Fruit fly (Drosophila melanogaster) whole organism, embryonic: Measurements from ENCODE around the gene rt.

Source experiments
- B-H2 ChIP-seq: fragments of 200-800 bp; sonication (Bioruptor generic); optimal IDR thresholded peaks from 2 replicates; lab custom pipeline; 2018; ENCODE audit warnings: missing biosample characterization, mild to moderate bottlenecking, missing genetic modification characterization
- CG10267 ChIP-seq: fragments of 200-800 bp; sonication (Bioruptor generic); optimal IDR thresholded peaks from 2 replicates; lab custom pipeline; 2018; ENCODE audit warnings: missing biosample characterization, mild to moderate bottlenecking, missing genetic modification characterization, moderate library complexity
- CG12769 ChIP-seq: fragments of 200-800 bp; sonication (Bioruptor generic); optimal IDR thresholded peaks from 2 replicates; lab custom pipeline; 2019; ENCODE audit warnings: missing biosample characterization, mild to moderate bottlenecking, missing genetic modification characterization, moderate library complexity
- CG12942 ChIP-seq: fragments of 200-800 bp; sonication (Bioruptor generic); optimal IDR thresholded peaks from 3 replicates; lab custom pipeline; 2016; ENCODE audit warnings: missing biosample characterization, missing genetic modification characterization
- CG13624 ChIP-seq: fragments of 200-800 bp; sonication (Bioruptor generic); optimal IDR thresholded peaks from 2 replicates; lab custom pipeline; 2016; ENCODE audit warnings: missing biosample characterization, missing genetic modification characterization
- CG14710 ChIP-seq: fragments of 200-800 bp; sonication (Bioruptor generic); optimal IDR thresholded peaks from 3 replicates; lab custom pipeline; 2019; ENCODE audit warnings: missing biosample characterization, mild to moderate bottlenecking, missing genetic modification characterization, moderate library complexity
- CG14860 ChIP-seq: fragments of 200-800 bp; sonication (Bioruptor generic); IDR thresholded peaks from 3 replicates; pipeline ENCODE4 v1.3.6; 2022; ENCODE audit warnings: missing biosample characterization, missing genetic modification characterization; ENCODE audit not compliant: partially characterized antibody
- CG15514 ChIP-seq: fragments of 200-800 bp; sonication (Bioruptor generic); optimal IDR thresholded peaks from 3 replicates; lab custom pipeline; 2017; ENCODE audit warnings: missing biosample characterization, missing genetic modification characterization, mild to moderate bottlenecking, moderate library complexity, missing genetic modification reagents
- CG15696 ChIP-seq: fragments of 200-800 bp; sonication (Bioruptor generic); optimal IDR thresholded peaks from 2 replicates; lab custom pipeline; 2019; ENCODE audit warnings: missing biosample characterization, mild to moderate bottlenecking, missing genetic modification characterization, moderate library complexity
- CG17568 ChIP-seq: fragments of 200-800 bp; sonication (Bioruptor generic); optimal IDR thresholded peaks from 2 replicates; lab custom pipeline; 2018; ENCODE audit warnings: missing biosample characterization, mild to moderate bottlenecking, missing genetic modification characterization, moderate library complexity
- CG17612 ChIP-seq: fragments of 200-800 bp; sonication (Bioruptor generic); IDR thresholded peaks from 2 replicates; pipeline ENCODE4 v1.3.6; 2022; ENCODE audit warnings: missing biosample characterization, missing genetic modification characterization
- CG18262 ChIP-seq: fragments of 200-800 bp; optimal IDR thresholded peaks from 3 replicates; lab custom pipeline; 2019; ENCODE audit warnings: missing biosample characterization, mild to moderate bottlenecking, missing genetic modification characterization, moderate library complexity
- CG2116 ChIP-seq: fragments of 200-800 bp; sonication (Bioruptor generic); optimal IDR thresholded peaks from 3 replicates; lab custom pipeline; 2018; ENCODE audit warnings: missing biosample characterization, mild to moderate bottlenecking, missing genetic modification characterization
- CG2120 ChIP-seq: fragments of 200-800 bp; sonication (Bioruptor generic); optimal IDR thresholded peaks from 3 replicates; lab custom pipeline; 2016; ENCODE audit warnings: missing biosample characterization, missing genetic modification characterization
- CG2712 ChIP-seq: fragments of 200-800 bp; optimal IDR thresholded peaks from 3 replicates; lab custom pipeline; 2019; ENCODE audit warnings: missing biosample characterization, mild to moderate bottlenecking, missing genetic modification characterization, moderate library complexity
- CG4820 ChIP-seq: fragments of 200-800 bp; sonication (Bioruptor generic); optimal IDR thresholded peaks from 3 replicates; lab custom pipeline; 2016; ENCODE audit warnings: missing biosample characterization, missing genetic modification characterization
- CG7839 ChIP-seq: fragments of 200-800 bp; sonication (Bioruptor generic); optimal IDR thresholded peaks from 3 replicates; lab custom pipeline; 2018; ENCODE audit warnings: missing biosample characterization, mild to moderate bottlenecking, missing genetic modification characterization, moderate library complexity
- CG9215 ChIP-seq: fragments of 200-800 bp; sonication (Bioruptor generic); IDR thresholded peaks from 2 replicates; pipeline ENCODE4 v1.3.6; 2022; ENCODE audit warnings: missing biosample characterization, missing genetic modification characterization
- CG9932 ChIP-seq: fragments of 200-800 bp; sonication (Bioruptor generic); IDR thresholded peaks from 2 replicates; pipeline ENCODE4 v1.3.6; 2022; ENCODE audit warnings: missing biosample characterization, missing genetic modification characterization
- CkIIα-i1 ChIP-seq: fragments of 200-800 bp; sonication (Bioruptor generic); IDR thresholded peaks from 2 replicates; pipeline ENCODE4 v1.3.6; 2022; ENCODE audit warnings: missing biosample characterization, missing genetic modification characterization
- Dip3 ChIP-seq: fragments of 200-800 bp; sonication (Bioruptor generic); optimal IDR thresholded peaks from 3 replicates; lab custom pipeline; 2016; ENCODE audit warnings: missing biosample characterization, missing genetic modification characterization
- Ets97D ChIP-seq: fragments of 200-800 bp; sonication (Bioruptor generic); optimal IDR thresholded peaks from 3 replicates; lab custom pipeline; 2016; ENCODE audit warnings: missing biosample characterization, missing genetic modification characterization
- H15 ChIP-seq: fragments of 200-800 bp; sonication (Bioruptor generic); IDR thresholded peaks from 3 replicates; pipeline ENCODE4 v1.3.6; 2022; ENCODE audit warnings: missing biosample characterization, missing genetic modification characterization
- HLH4C ChIP-seq: fragments of 200-800 bp; sonication (Bioruptor generic); IDR thresholded peaks from 3 replicates; pipeline ENCODE4 v1.3.6; 2022; ENCODE audit warnings: missing biosample characterization, missing genetic modification characterization; ENCODE audit not compliant: partially characterized antibody
- Hr3 ChIP-seq: fragments of 200-800 bp; sonication (Bioruptor generic); optimal IDR thresholded peaks from 3 replicates; lab custom pipeline; 2016; ENCODE audit warnings: missing biosample characterization, missing genetic modification characterization
- Lpt ChIP-seq: fragments of >200 bp; optimal IDR thresholded peaks from 2 replicates; lab custom pipeline; 2018; ENCODE audit warnings: missing biosample characterization, missing genetic modification characterization
- Mes4 ChIP-seq: fragments of 200-800 bp; sonication (Bioruptor generic); optimal IDR thresholded peaks from 2 replicates; lab custom pipeline; 2016; ENCODE audit warnings: missing biosample characterization, missing genetic modification characterization
- Mrtf ChIP-seq: fragments of 200-800 bp; sonication (Bioruptor generic); IDR thresholded peaks from 3 replicates; pipeline ENCODE4 v1.3.6; 2022; ENCODE audit warnings: missing biosample characterization, missing genetic modification characterization
- Oli ChIP-seq: fragments of 200-800 bp; sonication (Bioruptor generic); optimal IDR thresholded peaks from 2 replicates; lab custom pipeline; 2018; ENCODE audit warnings: missing biosample characterization, mild to moderate bottlenecking, missing genetic modification characterization, moderate library complexity
- Optix ChIP-seq: fragments of 200-800 bp; sonication (Bioruptor generic); IDR thresholded peaks from 3 replicates; pipeline ENCODE4 v1.3.6; 2022; ENCODE audit warnings: missing biosample characterization, missing genetic modification characterization
- Pdp1 ChIP-seq, 2 experiments: fragments of 200-800 bp; sonication (Bioruptor generic); optimal IDR thresholded peaks; 3 replicates each; lab custom pipeline; 2016; ENCODE audit warnings: missing biosample characterization in 2 of 2, missing genetic modification characterization in 2 of 2, mild to moderate bottlenecking in 1 of 2, moderate library complexity in 1 of 2
- Six4 ChIP-seq: fragments of 200-800 bp; sonication (Bioruptor generic); optimal IDR thresholded peaks from 2 replicates; lab custom pipeline; 2016; ENCODE audit warnings: missing biosample characterization, missing genetic modification characterization
- Sry-β ChIP-seq: fragments of 200-800 bp; sonication (Bioruptor generic); optimal IDR thresholded peaks from 2 replicates; lab custom pipeline; 2018; ENCODE audit warnings: missing biosample characterization, mild to moderate bottlenecking, missing genetic modification characterization, moderate library complexity
- Sry-δ ChIP-seq: fragments of 200-800 bp; sonication (Bioruptor generic); optimal IDR thresholded peaks from 2 replicates; lab custom pipeline; 2016; ENCODE audit warnings: missing biosample characterization, missing genetic modification characterization
- Xbp1 ChIP-seq: fragments of 200-800 bp; sonication (Bioruptor generic); optimal IDR thresholded peaks from 3 replicates; lab custom pipeline; 2016; ENCODE audit warnings: missing biosample characterization, mild to moderate bottlenecking, missing genetic modification characterization
- az2 ChIP-seq: fragments of 200-800 bp; sonication (Bioruptor generic); optimal IDR thresholded peaks from 3 replicates; lab custom pipeline; 2016; ENCODE audit warnings: missing biosample characterization, missing genetic modification characterization
- eyg ChIP-seq: fragments of 200-800 bp; sonication (Bioruptor generic); optimal IDR thresholded peaks from 3 replicates; lab custom pipeline; 2016; ENCODE audit warnings: missing biosample characterization, missing genetic modification characterization
- ham ChIP-seq: fragments of 200-800 bp; sonication (Bioruptor generic); IDR thresholded peaks from 2 replicates; pipeline ENCODE4 v1.3.6; 2022; ENCODE audit warnings: missing biosample characterization, missing genetic modification characterization
- hbn ChIP-seq: fragments of 200-800 bp; sonication (Bioruptor generic); IDR thresholded peaks from 2 replicates; pipeline ENCODE4 v1.3.6; 2022; ENCODE audit warnings: missing biosample characterization, missing genetic modification characterization; ENCODE audit not compliant: partially characterized antibody
- jumu ChIP-seq: fragments of 200-800 bp; sonication (Bioruptor generic); optimal IDR thresholded peaks from 3 replicates; lab custom pipeline; 2016; ENCODE audit warnings: missing biosample characterization, missing genetic modification characterization
- lab ChIP-seq: fragments of 200-800 bp; sonication (Bioruptor generic); optimal IDR thresholded peaks from 3 replicates; lab custom pipeline; 2017; ENCODE audit warnings: missing biosample characterization, missing genetic modification characterization, mild to moderate bottlenecking, moderate library complexity, missing genetic modification reagents
- mam ChIP-seq: fragments of 200-800 bp; sonication (Bioruptor generic); optimal IDR thresholded peaks from 3 replicates; lab custom pipeline; 2016; ENCODE audit warnings: missing biosample characterization, missing genetic modification characterization
- nerfin-1 ChIP-seq: fragments of 200-800 bp; sonication (Bioruptor generic); optimal IDR thresholded peaks from 3 replicates; lab custom pipeline; 2019; ENCODE audit warnings: missing biosample characterization, mild to moderate bottlenecking, missing genetic modification characterization, moderate library complexity
- nom ChIP-seq: fragments of 200-800 bp; sonication (Bioruptor generic); optimal IDR thresholded peaks from 2 replicates; lab custom pipeline; 2017; ENCODE audit warnings: missing biosample characterization, missing genetic modification characterization, mild to moderate bottlenecking, moderate library complexity, missing genetic modification reagents
- otp ChIP-seq: fragments of 200-800 bp; sonication (Bioruptor generic); IDR thresholded peaks from 3 replicates; pipeline ENCODE4, ENCODE4 v1.3.6; 2022; ENCODE audit warnings: missing biosample characterization, missing genetic modification characterization
- pzg ChIP-seq: fragments of 200-800 bp; sonication (Bioruptor generic); optimal IDR thresholded peaks from 3 replicates; lab custom pipeline; 2018; ENCODE audit warnings: missing biosample characterization, mild to moderate bottlenecking, missing genetic modification characterization, moderate library complexity
- sr ChIP-seq: fragments of 200-800 bp; sonication (Bioruptor generic); IDR thresholded peaks from 3 replicates; pipeline ENCODE4 v1.3.6; 2022; ENCODE audit warnings: missing biosample characterization, missing genetic modification characterization
- trem ChIP-seq: fragments of 200-800 bp; optimal IDR thresholded peaks from 3 replicates; lab custom pipeline; 2019; ENCODE audit warnings: missing biosample characterization, mild to moderate bottlenecking, missing genetic modification characterization, moderate library complexity
- twi ChIP-seq: fragments of 200-800 bp; optimal IDR thresholded peaks from 2 replicates; lab custom pipeline; 2019; ENCODE audit warnings: missing biosample characterization, mild to moderate bottlenecking, missing genetic modification characterization, moderate library complexity
- unc-4 ChIP-seq: fragments of 200-800 bp; sonication (Bioruptor generic); IDR thresholded peaks from 2 replicates; pipeline ENCODE4 v1.3.6; 2022; ENCODE audit warnings: missing biosample characterization, missing genetic modification characterization; ENCODE audit not compliant: partially characterized antibody

The rt gene

DNA sequence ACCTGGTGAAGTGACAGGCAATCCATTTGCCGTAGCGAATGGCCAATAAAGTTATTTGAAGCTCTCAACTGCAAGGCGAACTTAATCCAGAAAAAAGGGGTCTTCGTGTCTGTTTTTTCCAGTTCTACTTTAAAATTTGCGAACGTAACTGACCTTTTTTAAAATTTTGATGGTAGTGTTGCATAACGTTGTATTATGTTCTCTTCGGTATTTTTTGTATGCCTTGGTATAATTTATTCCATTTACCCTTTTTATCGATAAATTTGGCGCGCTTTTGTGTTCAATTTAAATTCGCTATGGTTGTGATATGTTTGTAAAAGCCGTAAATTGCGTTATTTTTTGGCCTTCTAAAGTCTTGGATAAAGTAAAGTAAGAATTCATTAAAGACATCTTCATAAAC, 43.1 kb upstream of the rt start (continued):
- peak; percentile 61 for TF ChIP-seq pzg (GFP tag; lab: Kevin White, UChicago)
- TF ChIP-seq Lpt (GFP tag; lab: Kevin White, UChicago): no peak
- no peak for TF ChIP-seq CG9215
- no peak for TF ChIP-seq CG15696
- no peak for TF ChIP-seq Sry-β (GFP tag; lab: Kevin White, UChicago)
- no peak for TF ChIP-seq Xbp1
- peak; percentile 33 for TF ChIP-seq Ets97D (GFP tag; lab: Kevin White, UChicago)
- TF ChIP-seq CG17612: no peak
- peak; percentile 57 for TF ChIP-seq CG15514 (GFP tag; lab: Kevin White, UChicago)
- no peak for TF ChIP-seq mam
- TF ChIP-seq H15 (GFP tag; lab: Robert Waterston, UW): no peak
- no peak for TF ChIP-seq CG12942 (GFP tag; lab: Kevin White, UChicago)
- no peak for TF ChIP-seq CkIIα-i1 (GFP tag; lab: Robert Waterston, UW)
- no peak for TF ChIP-seq Dip3 (GFP tag; lab: Kevin White, UChicago)
- no peak for TF ChIP-seq B-H2
- no peak for TF ChIP-seq Oli (tag; lab: Kevin White, UChicago)
- TF ChIP-seq Mrtf (GFP tag; lab: Robert Waterston, UW): no peak
- TF ChIP-seq ham (GFP tag; lab: Robert Waterston, UW): no peak
- peak in 1 of 2 experiments; percentile 64 for TF ChIP-seq Pdp1 (GFP tag; optimal IDR thresholded peaks at IDR 0.05; lab: Kevin White, UChicago)
- no peak for TF ChIP-seq Six4 (GFP tag; lab: Kevin White, UChicago)
- no peak for TF ChIP-seq CG13624 (GFP tag; lab: Kevin White, UChicago)
- no peak for TF ChIP-seq Optix (GFP tag; lab: Robert Waterston, UW)
- TF ChIP-seq Mes4 (GFP tag; lab: Kevin White, UChicago): no peak

DNA sequence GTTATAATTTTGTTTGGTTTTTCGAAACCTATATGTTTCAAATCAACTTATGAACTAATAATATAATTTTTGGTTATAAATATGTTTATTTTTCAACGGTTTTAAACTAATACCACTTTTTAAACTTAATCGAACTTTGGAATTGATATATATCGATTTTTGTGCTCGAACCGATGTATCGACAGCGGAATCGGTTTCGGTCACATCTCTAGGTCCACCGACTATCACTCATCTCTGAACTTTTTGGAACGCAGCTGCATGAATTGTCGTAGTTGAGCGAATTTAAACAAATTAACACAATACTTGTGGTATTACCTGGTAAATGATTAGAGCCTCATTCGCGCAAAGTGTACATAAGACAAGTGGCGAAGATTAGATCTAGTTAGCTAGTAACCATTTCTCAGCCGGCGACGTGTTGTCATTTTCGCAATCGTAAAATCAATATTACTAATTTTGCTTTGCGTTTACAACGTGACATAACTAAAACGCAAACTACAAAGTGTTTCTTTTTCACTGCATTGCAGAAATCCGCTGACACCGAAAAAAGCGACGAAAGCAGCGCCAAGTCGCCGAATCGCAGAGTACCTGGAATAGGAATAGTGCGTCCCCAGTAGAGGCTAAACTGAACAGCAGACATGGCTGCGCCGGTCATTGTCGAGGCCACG, 40.4 kb upstream of the rt start, which contains the start of gene Apt1:
Gene Apt1, plus strand, starts transcription at position 219 of the 665 bp plus-strand sequence.
- peak; percentile 86 for TF ChIP-seq hbn (GFP tag; lab: Robert Waterston, UW)
- TF ChIP-seq nerfin-1 (tag; lab: Kevin White, UChicago): no peak
- peak; percentile 96 for TF ChIP-seq HLH4C (GFP tag; lab: Robert Waterston, UW)
- TF ChIP-seq CG9932 (GFP tag; lab: Robert Waterston, UW): peak; percentile 58; the same call in 1 of the 2 replicates
- TF ChIP-seq nom: peak; percentile 68
- TF ChIP-seq Hr3 (GFP tag; lab: Kevin White, UChicago): no peak
- TF ChIP-seq CG2116: peak; percentile 65
- peak; percentile 96 for TF ChIP-seq CG14860
- peak; percentile 44 for TF ChIP-seq CG10267 (tag; lab: Kevin White, UChicago)
- peak; percentile 94 for TF ChIP-seq unc-4 (GFP tag; lab: Robert Waterston, UW)
- TF ChIP-seq CG4820 (GFP tag; lab: Kevin White, UChicago): no peak
- no peak for TF ChIP-seq ham (GFP tag; lab: Robert Waterston, UW)
- TF ChIP-seq CG14710 (tag; lab: Kevin White, UChicago): peak; percentile 19
- TF ChIP-seq CG7839 (tag; lab: Kevin White, UChicago): no peak
- TF ChIP-seq jumu: no peak
- no peak for TF ChIP-seq otp (GFP tag; lab: Robert Waterston, UW)
- no peak for TF ChIP-seq CG12769 (tag; lab: Kevin White, UChicago)
- peak; percentile 94 for TF ChIP-seq Sry-δ (GFP tag; lab: Kevin White, UChicago)
- no peak for TF ChIP-seq twi (tag; lab: Kevin White, UChicago)
- no peak for TF ChIP-seq lab
- TF ChIP-seq CG18262 (tag; lab: Kevin White, UChicago): no peak
- TF ChIP-seq eyg (GFP tag; lab: Kevin White, UChicago): no peak
- TF ChIP-seq trem: peak; percentile 19
- no peak for TF ChIP-seq CG17568 (GFP tag; lab: Kevin White, UChicago)
- no peak for TF ChIP-seq az2 (GFP tag; lab: Kevin White, UChicago)
- TF ChIP-seq CG2120 (GFP tag; lab: Kevin White, UChicago): peak; percentile 26
- no peak for TF ChIP-seq sr (GFP tag; lab: Robert Waterston, UW)
- TF ChIP-seq CG2712 (tag; lab: Kevin White, UChicago): peak; percentile 41
